Worm (Caenorhabditis elegans) whole organism, L3 larva: ENCODE measurements around the gene K11H3.3.

Experiments
- aly-2 ChIP-seq: fragments of 150-350 bp; optimal IDR thresholded peaks from 2 replicates; lab custom pipeline; 2014; ENCODE audit warnings: missing biosample characterization, missing genetic modification characterization
- ama-1 ChIP-seq: fragments of 150-350 bp; optimal IDR thresholded peaks from 2 replicates; lab custom pipeline; 2018
- ceh-16 ChIP-seq: sonication (generic microtip); optimal IDR thresholded peaks from 2 replicates; lab custom pipeline; 2017; ENCODE audit warnings: missing biosample characterization, missing genetic modification characterization
- ceh-28 ChIP-seq: fragments of 150-350 bp; optimal IDR thresholded peaks from 2 replicates; lab custom pipeline; 2014; ENCODE audit warnings: missing biosample characterization, missing genetic modification reagents, missing genetic modification characterization
- ceh-82 ChIP-seq: fragments of 150-350 bp; optimal IDR thresholded peaks from 2 replicates; lab custom pipeline; 2014; ENCODE audit warnings: missing biosample characterization, missing genetic modification characterization
- ceh-9 ChIP-seq: sonication (generic microtip); optimal IDR thresholded peaks from 2 replicates; lab custom pipeline; 2018; ENCODE audit warnings: missing biosample characterization, missing genetic modification characterization
- daf-12 ChIP-seq: fragments of 150-350 bp; optimal IDR thresholded peaks from 2 replicates; lab custom pipeline; 2014; ENCODE audit warnings: missing biosample characterization, missing genetic modification reagents, missing genetic modification characterization
- egl-5 ChIP-seq: fragments of 150-350 bp; optimal IDR thresholded peaks from 2 replicates; lab custom pipeline; 2017; ENCODE audit warnings: missing biosample characterization, missing genetic modification reagents, missing genetic modification characterization, inconsistent platforms
- elt-1 ChIP-seq: fragments of 150-350 bp; optimal IDR thresholded peaks from 2 replicates; lab custom pipeline; 2014; ENCODE audit warnings: missing biosample characterization, missing genetic modification characterization
- elt-2 ChIP-seq: sonication (generic microtip); optimal IDR thresholded peaks from 2 replicates; lab custom pipeline; 2016; ENCODE audit warnings: missing genetic modification reagents, mild to moderate bottlenecking, missing genetic modification characterization, missing compliant biosample characterization
- eor-1 ChIP-seq, 2 experiments: fragments of 150-350 bp; optimal IDR thresholded peaks; 2 replicates each; lab custom pipeline; 2014 to 2018; ENCODE audit warnings: missing biosample characterization in 2 of 2, missing genetic modification characterization in 2 of 2
- fkh-10 ChIP-seq: sonication (generic microtip); optimal IDR thresholded peaks from 2 replicates; lab custom pipeline; 2017; ENCODE audit warnings: missing biosample characterization, missing genetic modification reagents, missing genetic modification characterization
- fkh-2 ChIP-seq: fragments of 150-350 bp; optimal IDR thresholded peaks from 2 replicates; lab custom pipeline; 2014; ENCODE audit warnings: missing biosample characterization, missing genetic modification reagents, missing genetic modification characterization
- fos-1 ChIP-seq: fragments of 150-350 bp; optimal IDR thresholded peaks from 2 replicates; lab custom pipeline; 2014; ENCODE audit warnings: missing biosample characterization, missing genetic modification characterization
- jun-1 ChIP-seq: fragments of 150-350 bp; optimal IDR thresholded peaks from 2 replicates; lab custom pipeline; 2014; ENCODE audit warnings: missing biosample characterization, missing genetic modification reagents, missing genetic modification characterization
- lin-15B ChIP-seq: fragments of 150-350 bp; optimal IDR thresholded peaks from 2 replicates; lab custom pipeline; 2014; ENCODE audit warnings: missing biosample characterization, missing genetic modification characterization
- lin-39 ChIP-seq: fragments of 150-350 bp; optimal IDR thresholded peaks from 2 replicates; lab custom pipeline; 2018; ENCODE audit warnings: missing biosample characterization, missing genetic modification reagents, missing genetic modification characterization
- lsy-12 ChIP-seq: sonication (generic microtip); optimal IDR thresholded peaks from 2 replicates; lab custom pipeline; 2016; ENCODE audit warnings: mild to moderate bottlenecking, missing genetic modification characterization, missing compliant biosample characterization
- mdl-1 ChIP-seq: fragments of 150-350 bp; optimal IDR thresholded peaks from 2 replicates; lab custom pipeline; 2014; ENCODE audit warnings: missing biosample characterization, missing genetic modification characterization
- nfya-1 ChIP-seq: sonication (generic microtip); optimal IDR thresholded peaks from 2 replicates; lab custom pipeline; 2017; ENCODE audit warnings: missing genetic modification characterization, mild to moderate bottlenecking, missing compliant biosample characterization, antibody characterized with exemption, moderate library complexity; ENCODE audit not compliant: insufficient read depth
- nhr-11 ChIP-seq: fragments of 150-350 bp; optimal IDR thresholded peaks from 2 replicates; lab custom pipeline; 2014; ENCODE audit warnings: missing biosample characterization, missing genetic modification characterization
- nhr-12 ChIP-seq: fragments of 150-350 bp; optimal IDR thresholded peaks from 2 replicates; lab custom pipeline; 2014; ENCODE audit warnings: missing biosample characterization, missing genetic modification characterization
- nhr-23 ChIP-seq: fragments of 150-350 bp; optimal IDR thresholded peaks from 2 replicates; lab custom pipeline; 2014; ENCODE audit warnings: missing biosample characterization, missing genetic modification reagents, missing genetic modification characterization
- nhr-237 ChIP-seq: fragments of 150-350 bp; optimal IDR thresholded peaks from 2 replicates; lab custom pipeline; 2014; ENCODE audit warnings: missing biosample characterization, missing genetic modification characterization
- nhr-25 ChIP-seq: sonication (generic microtip); optimal IDR thresholded peaks from 2 replicates; lab custom pipeline; 2017; ENCODE audit warnings: missing biosample characterization, missing genetic modification characterization
- nhr-28 ChIP-seq: fragments of 150-350 bp; optimal IDR thresholded peaks from 2 replicates; lab custom pipeline; 2014; ENCODE audit warnings: missing biosample characterization, missing genetic modification characterization
- nhr-43 ChIP-seq: sonication (generic microtip); optimal IDR thresholded peaks from 2 replicates; lab custom pipeline; 2016; ENCODE audit warnings: mild to moderate bottlenecking, missing genetic modification characterization, missing compliant biosample characterization; ENCODE audit not compliant: poor library complexity, severe bottlenecking
- nhr-67 ChIP-seq: fragments of 150-350 bp; optimal IDR thresholded peaks from 2 replicates; lab custom pipeline; 2014; ENCODE audit warnings: missing biosample characterization, missing genetic modification characterization
- nhr-77 ChIP-seq: fragments of 150-350 bp; optimal IDR thresholded peaks from 2 replicates; lab custom pipeline; 2014; ENCODE audit warnings: missing biosample characterization, missing genetic modification characterization
- pha-4 ChIP-seq: fragments of 150-350 bp; optimal IDR thresholded peaks from 2 replicates; lab custom pipeline; 2014; ENCODE audit warnings: missing biosample characterization, missing genetic modification reagents, missing genetic modification characterization
- pqm-1 ChIP-seq: fragments of 150-350 bp; optimal IDR thresholded peaks from 2 replicates; lab custom pipeline; 2017; ENCODE audit warnings: missing biosample characterization, missing genetic modification characterization, inconsistent platforms
- sea-2 ChIP-seq: fragments of 150-350 bp; sonication (generic microtip); optimal IDR thresholded peaks from 4 replicates; lab custom pipeline; 2014; ENCODE audit warnings: missing biosample characterization, missing genetic modification reagents, missing genetic modification characterization
- skn-1 ChIP-seq: fragments of 150-350 bp; optimal IDR thresholded peaks from 2 replicates; lab custom pipeline; 2014; ENCODE audit warnings: missing biosample characterization, missing genetic modification characterization
- snpc-4 ChIP-seq: fragments of 150-350 bp; optimal IDR thresholded peaks from 2 replicates; lab custom pipeline; 2014; ENCODE audit warnings: missing biosample characterization, missing genetic modification characterization
- tbx-2 ChIP-seq: sonication (generic microtip); optimal IDR thresholded peaks from 2 replicates; lab custom pipeline; 2016; ENCODE audit warnings: mild to moderate bottlenecking, missing genetic modification characterization, missing compliant biosample characterization
- unc-39 ChIP-seq: sonication (generic microtip); optimal IDR thresholded peaks from 4 replicates; lab custom pipeline; 2017; ENCODE audit warnings: missing biosample characterization, missing genetic modification characterization
- unc-62 ChIP-seq: fragments of 150-350 bp; sonication (generic microtip); optimal IDR thresholded peaks from 4 replicates; lab custom pipeline; 2014; ENCODE audit warnings: missing biosample characterization, missing genetic modification reagents, missing genetic modification characterization
- zag-1 ChIP-seq: fragments of 150-350 bp; optimal IDR thresholded peaks from 2 replicates; lab custom pipeline; 2014; ENCODE audit warnings: missing biosample characterization, missing genetic modification characterization
- ztf-11 ChIP-seq: fragments of 150-350 bp; optimal IDR thresholded peaks from 2 replicates; lab custom pipeline; 2014; ENCODE audit warnings: missing biosample characterization, missing genetic modification characterization
- ztf-4 ChIP-seq: fragments of 150-350 bp; optimal IDR thresholded peaks from 2 replicates; lab custom pipeline; 2014; ENCODE audit warnings: missing biosample characterization, missing genetic modification characterization

The K11H3.3 gene

ce11 chrIII:9806968-9807559 is 44.6 kb upstream of the K11H3.3 start, which contains the start of gene ZK632.4:
Gene ZK632.4 (minus strand): TSS chrIII:9807454.
- TF ChIP-seq nhr-11: no peak
- peak; percentile 26 for TF ChIP-seq nhr-25 (tag; lab: Kevin White, UChicago)
- no peak for TF ChIP-seq zag-1
- TF ChIP-seq nhr-23 (tag; lab: Kevin White, UChicago): peak; percentile 53

ce11 chrIII:9807560-9808046 is 44.1 kb upstream of the K11H3.3 start:
- TF ChIP-seq mdl-1 (tag; lab: Kevin White, UChicago): peak; percentile 32
- peak; percentile 82 for TF ChIP-seq ama-1 (lab: Kevin White, UChicago)
- TF ChIP-seq nhr-25 (tag; lab: Kevin White, UChicago): peak; percentile 67
- TF ChIP-seq nhr-43 (tag; lab: Kevin White, UChicago): peak; percentile 80
- peak; percentile 10 for TF ChIP-seq nfya-1 (tag; lab: Kevin White, UChicago)
- no peak for TF ChIP-seq ztf-4
- TF ChIP-seq fkh-10 (GFP tag; lab: Kevin White, UChicago): no peak
- peak; percentile 65 for TF ChIP-seq elt-2 (tag; lab: Kevin White, UChicago)
- TF ChIP-seq nhr-23 (tag; lab: Kevin White, UChicago): peak; percentile 49
- TF ChIP-seq unc-39: no peak
- no peak for TF ChIP-seq skn-1
- TF ChIP-seq ztf-11: no peak
- peak; percentile 55 for TF ChIP-seq jun-1 (tag; lab: Kevin White, UChicago)
- TF ChIP-seq pqm-1 (tag; lab: Kevin White, UChicago): peak; percentile 48

- peak; percentile 17 for TF ChIP-seq nhr-43 (tag; lab: Kevin White, UChicago)
- peak; percentile 32 for TF ChIP-seq lin-15B
- TF ChIP-seq eor-1 (tag; optimal IDR thresholded peaks at IDR 0.05; lab: Kevin White, UChicago): peak in 1 of 2 experiments; percentile 20
- no peak for TF ChIP-seq fkh-10 (GFP tag; lab: Kevin White, UChicago)
- TF ChIP-seq nhr-67 (tag; lab: Kevin White, UChicago): no peak
- TF ChIP-seq zag-1: no peak
- TF ChIP-seq mdl-1 (tag; lab: Kevin White, UChicago): no peak
- peak; percentile 60 for TF ChIP-seq pha-4
- TF ChIP-seq nfya-1 (tag; lab: Kevin White, UChicago): peak; percentile 18
Observed at ce11 chrIII:9808179-9808578, 43.5 kb upstream of the K11H3.3 start, which contains the start of gene gtap-2. Gene gtap-2 (plus strand): TSS chrIII:9808544.

- TF ChIP-seq ceh-9 (tag; lab: Kevin White, UChicago): no peak
- no peak for TF ChIP-seq eor-1 (tag; optimal IDR thresholded peaks at IDR 0.05; lab: Kevin White, UChicago)
- no peak for TF ChIP-seq nfya-1 (tag; lab: Kevin White, UChicago)
- TF ChIP-seq snpc-4 (tag; lab: Kevin White, UChicago): no peak
- no peak for TF ChIP-seq fkh-2 (tag; lab: Kevin White, UChicago)
- TF ChIP-seq ztf-4: no peak
- TF ChIP-seq lsy-12 (tag; lab: Kevin White, UChicago): no peak
- TF ChIP-seq fos-1 (tag; lab: Kevin White, UChicago): no peak
- no peak for TF ChIP-seq ceh-82 (tag; lab: Kevin White, UChicago)
- no peak for TF ChIP-seq unc-62 (GFP tag; lab: Kevin White, UChicago)
- no peak for TF ChIP-seq ama-1 (lab: Kevin White, UChicago)
- TF ChIP-seq nhr-28 (tag; lab: Kevin White, UChicago): no peak
- TF ChIP-seq nhr-43 (tag; lab: Kevin White, UChicago): no peak
- TF ChIP-seq, all 47 proteins: peak for 0
Observed at ce11 chrIII:9813146-9813545, 38.5 kb upstream of the K11H3.3 start, which contains the start of gene ZK632.14. Gene ZK632.14 (plus strand): TSS chrIII:9813446.

- TF ChIP-seq egl-5 (tag; lab: Kevin White, UChicago) (no peak), tbx-2 (tag; lab: Kevin White, UChicago) (no peak), nhr-23 (tag; lab: Kevin White, UChicago) (peak; percentile 28), fkh-2 (tag; lab: Kevin White, UChicago) (no peak), ama-1 (lab: Kevin White, UChicago) (peak; percentile 41), nhr-67 (tag; lab: Kevin White, UChicago) (no peak), unc-62 (GFP tag; lab: Kevin White, UChicago) (no peak), elt-1 (no peak), nhr-43 (tag; lab: Kevin White, UChicago) (no peak), nhr-12 (tag; lab: Kevin White, UChicago) (no peak), sea-2 (peak; percentile 8), nhr-11 (no peak), nfya-1 (tag; lab: Kevin White, UChicago) (peak; percentile 49), aly-2 (tag; lab: Kevin White, UChicago) (no peak), nhr-237 (tag; lab: Kevin White, UChicago) (no peak), lin-39 (tag; lab: Kevin White, UChicago) (peak; percentile 66), nhr-28 (tag; lab: Kevin White, UChicago) (no peak), fos-1 (tag; lab: Kevin White, UChicago) (no peak), eor-1 (tag; optimal IDR thresholded peaks at IDR 0.05; lab: Kevin White, UChicago) (no peak), skn-1 (no peak), nhr-77 (no peak), lsy-12 (tag; lab: Kevin White, UChicago) (no peak), ceh-16 (tag; lab: Kevin White, UChicago) (no peak), ceh-28 (no peak), daf-12 (no peak), ztf-4 (no peak), zag-1 (no peak)
Observed at ce11 chrIII:9817087-9817612, 34.5 kb upstream of the K11H3.3 start, which contains the start of gene cnx-1. Gene cnx-1 (minus strand): TSS chrIII:9817137.
